Worm (Caenorhabditis elegans) whole organism, L4 larva: ENCODE measurements around the gene zig-2.
A peak's percentile ranks its signal among the peaks of the same experiment; 100 is the strongest.

Experiments used
- F37D6.2 ChIP-seq: sonication (generic microtip); optimal IDR thresholded peaks from 2 replicates; lab custom pipeline; 2016; ENCODE audit warnings: mild to moderate bottlenecking, missing genetic modification characterization, missing compliant biosample characterization
- F49E8.2 ChIP-seq: sonication (generic microtip); optimal IDR thresholded peaks from 2 replicates; lab custom pipeline; 2016; ENCODE audit warnings: missing compliant biosample characterization, mild to moderate bottlenecking, missing genetic modification characterization, borderline replicate concordance
- T26A8.4 ChIP-seq: fragments of 200-800 bp; sonication (Bioruptor generic); IDR thresholded peaks from 2 replicates; pipeline ENCODE4 v1.3.6; 2022; ENCODE audit warnings: missing genetic modification characterization, missing compliant biosample characterization
- ZK546.5 ChIP-seq, 2 experiments: sonication (generic microtip); optimal IDR thresholded peaks; 2 replicates each; lab custom pipeline; 2017; ENCODE audit warnings: missing biosample characterization in 2 of 2, missing genetic modification characterization in 2 of 2
- aha-1 ChIP-seq: fragments of 150-350 bp; peaks from one replicate; lab custom pipeline; 2014; ENCODE audit warnings: missing biosample characterization, missing genetic modification characterization
- aly-2 ChIP-seq: sonication (generic microtip); optimal IDR thresholded peaks from 2 replicates; lab custom pipeline; 2018; ENCODE audit warnings: missing biosample characterization, missing genetic modification characterization
- ceh-28 ChIP-seq: fragments of 150-350 bp; optimal IDR thresholded peaks from 2 replicates; lab custom pipeline; 2014; ENCODE audit warnings: missing biosample characterization, missing genetic modification reagents, missing genetic modification characterization
- ceh-82 ChIP-seq: sonication (generic microtip); optimal IDR thresholded peaks from 2 replicates; lab custom pipeline; 2017; ENCODE audit warnings: missing biosample characterization, missing genetic modification characterization
- ctbp-1 ChIP-seq: fragments of 200-800 bp; sonication (Bioruptor generic); IDR thresholded peaks from 2 replicates; pipeline ENCODE4 v1.3.6; 2022; ENCODE audit warnings: missing genetic modification reagents, missing genetic modification characterization, missing compliant biosample characterization
- daf-19 ChIP-seq: fragments of 200-800 bp; sonication (Bioruptor generic); conservative IDR thresholded peaks from 2 replicates; pipeline ENCODE4 v1.3.6; 2022; ENCODE audit warnings: missing genetic modification characterization, missing compliant biosample characterization
- dmd-6 ChIP-seq: fragments of 200-800 bp; sonication (Bioruptor generic); IDR thresholded peaks from 2 replicates; pipeline ENCODE4 v1.3.6; 2022; ENCODE audit warnings: missing genetic modification reagents, missing genetic modification characterization, missing compliant biosample characterization
- dmd-8 ChIP-seq: fragments of 200-800 bp; sonication (Bioruptor generic); IDR thresholded peaks from 2 replicates; pipeline ENCODE4 v1.3.6; 2022; ENCODE audit warnings: missing genetic modification characterization, missing compliant biosample characterization
- dmd-9 ChIP-seq: fragments of 200-800 bp; sonication (Bioruptor generic); IDR thresholded peaks from 2 replicates; pipeline ENCODE4 v1.3.6; 2022; ENCODE audit warnings: missing genetic modification reagents, missing genetic modification characterization, missing compliant biosample characterization
- dpl-1 ChIP-seq: fragments of 150-350 bp; optimal IDR thresholded peaks from 2 replicates; lab custom pipeline; 2014; ENCODE audit warnings: missing biosample characterization, missing genetic modification reagents, missing genetic modification characterization
- duxl-1 ChIP-seq: sonication (generic microtip); optimal IDR thresholded peaks from 2 replicates; lab custom pipeline; 2016; ENCODE audit warnings: mild to moderate bottlenecking, missing genetic modification characterization, moderate library complexity, missing compliant biosample characterization; ENCODE audit not compliant: poor library complexity
- dve-1 ChIP-seq: sonication (generic microtip); optimal IDR thresholded peaks from 2 replicates; lab custom pipeline; 2017; ENCODE audit warnings: antibody characterized with exemption, mild to moderate bottlenecking, missing genetic modification characterization, missing compliant biosample characterization; ENCODE audit not compliant: insufficient read depth
- egl-27 ChIP-seq: sonication (generic microtip); optimal IDR thresholded peaks from 3 replicates; lab custom pipeline; 2017; ENCODE audit warnings: missing biosample characterization, missing genetic modification reagents, missing genetic modification characterization
- fkh-10 ChIP-seq: fragments of 150-350 bp; optimal IDR thresholded peaks from 2 replicates; lab custom pipeline; 2014; ENCODE audit warnings: missing biosample characterization, missing genetic modification reagents, missing genetic modification characterization
- fos-1 ChIP-seq: fragments of 150-350 bp; optimal IDR thresholded peaks from 2 replicates; lab custom pipeline; 2014; ENCODE audit warnings: missing biosample characterization, missing genetic modification characterization
- hlh-11 ChIP-seq: fragments of 200-800 bp; sonication (Bioruptor generic); optimal IDR thresholded peaks from 2 replicates; lab custom pipeline; 2018; ENCODE audit warnings: mild to moderate bottlenecking, missing genetic modification characterization, missing compliant biosample characterization
- hlh-30 ChIP-seq: sonication (generic microtip); optimal IDR thresholded peaks from 2 replicates; lab custom pipeline; 2017; ENCODE audit warnings: antibody characterized with exemption, mild to moderate bottlenecking, missing genetic modification characterization, missing compliant biosample characterization; ENCODE audit not compliant: insufficient read depth
- lim-7 ChIP-seq: fragments of 200-800 bp; sonication (Bioruptor generic); IDR thresholded peaks from 2 replicates; pipeline ENCODE4 v1.3.6; 2022; ENCODE audit warnings: missing genetic modification characterization, missing compliant biosample characterization
- lin-15B ChIP-seq: fragments of 150-350 bp; sonication (generic microtip); optimal IDR thresholded peaks from 3 replicates; lab custom pipeline; 2014; ENCODE audit warnings: missing biosample characterization, missing genetic modification characterization
- lin-38 ChIP-seq: fragments of 200-800 bp; sonication (Bioruptor generic); IDR thresholded peaks from 2 replicates; pipeline ENCODE4 v1.3.6; 2022; ENCODE audit warnings: missing genetic modification reagents, missing genetic modification characterization, missing compliant biosample characterization
- lin-39 ChIP-seq: fragments of 150-350 bp; optimal IDR thresholded peaks from 2 replicates; lab custom pipeline; 2014; ENCODE audit warnings: missing biosample characterization, missing genetic modification reagents, missing genetic modification characterization
- lsy-2 ChIP-seq, 2 experiments: fragments of 150-350 bp in 1 of 2; sonication (generic microtip) in 1 of 2; optimal IDR thresholded peaks; 2 replicates each; lab custom pipeline; 2014 to 2017; ENCODE audit warnings: missing biosample characterization in 2 of 2, missing genetic modification characterization in 2 of 2
- mdt-29 ChIP-seq: fragments of 200-800 bp; sonication (Bioruptor generic); IDR thresholded peaks from 2 replicates; pipeline ENCODE4 v1.3.6; 2022; ENCODE audit warnings: missing genetic modification reagents, missing genetic modification characterization, missing compliant biosample characterization
- mes-2 ChIP-seq: sonication (generic microtip); optimal IDR thresholded peaks from 2 replicates; lab custom pipeline; 2016; ENCODE audit warnings: missing genotype, mild to moderate bottlenecking, missing genetic modification characterization, missing compliant biosample characterization; ENCODE audit not compliant: poor library complexity, severe bottlenecking
- nhr-6 ChIP-seq: fragments of 150-350 bp; optimal IDR thresholded peaks from 2 replicates; lab custom pipeline; 2014; ENCODE audit warnings: missing biosample characterization, missing genetic modification characterization
- nhr-76 ChIP-seq: fragments of 150-350 bp; optimal IDR thresholded peaks from 2 replicates; lab custom pipeline; 2014; ENCODE audit warnings: missing biosample characterization, missing genetic modification characterization
- nhr-77 ChIP-seq: fragments of 150-350 bp; optimal IDR thresholded peaks from 2 replicates; lab custom pipeline; 2014; ENCODE audit warnings: missing biosample characterization, missing genetic modification characterization
- rbr-2 ChIP-seq: sonication (generic microtip); optimal IDR thresholded peaks from 2 replicates; lab custom pipeline; 2016; ENCODE audit warnings: missing genotype, missing genetic modification characterization, missing compliant biosample characterization
- set-16 ChIP-seq: fragments of 200-800 bp; sonication (Bioruptor generic); IDR thresholded peaks from 2 replicates; pipeline ENCODE4 v1.3.6; 2022; ENCODE audit warnings: missing genetic modification reagents, missing genetic modification characterization, missing compliant biosample characterization
- snpc-1.2 ChIP-seq: fragments of 200-800 bp; sonication (Bioruptor generic); IDR thresholded peaks from 2 replicates; pipeline ENCODE4 v1.3.6; 2022; ENCODE audit warnings: missing genetic modification reagents, missing genetic modification characterization, missing compliant biosample characterization
- spr-1 ChIP-seq: sonication (generic microtip); optimal IDR thresholded peaks from 2 replicates; lab custom pipeline; 2016; ENCODE audit warnings: mild to moderate bottlenecking, missing genetic modification characterization, missing compliant biosample characterization
- spr-3 ChIP-seq: fragments of 200-800 bp; sonication (Bioruptor generic); optimal IDR thresholded peaks from 2 replicates; lab custom pipeline; 2018; ENCODE audit warnings: mild to moderate bottlenecking, missing genetic modification characterization, missing compliant biosample characterization
- tag-97 ChIP-seq: fragments of 200-800 bp; sonication (Bioruptor generic); IDR thresholded peaks from 2 replicates; pipeline ENCODE4 v1.3.6; 2022; ENCODE audit warnings: missing genetic modification characterization, missing compliant biosample characterization
- unc-62 ChIP-seq, 3 experiments: fragments of 150-350 bp in 1 of 3; sonication (generic microtip); optimal IDR thresholded peaks in 2 of 3; peaks in 1 of 3; 1 replicate in 1 of 3; 2 replicates in 2 of 3; lab custom pipeline; 2014 to 2017; ENCODE audit warnings: missing biosample characterization in 3 of 3, missing genetic modification characterization in 3 of 3, missing genetic modification reagents in 3 of 3, missing genotype in 1 of 3
- vab-7 ChIP-seq: fragments of 200-800 bp; sonication (Bioruptor generic); IDR thresholded peaks from 2 replicates; pipeline ENCODE4 v1.3.6; 2022; ENCODE audit warnings: missing genetic modification reagents, missing genetic modification characterization, missing compliant biosample characterization
- zfp-2 ChIP-seq: sonication (generic microtip); optimal IDR thresholded peaks from 2 replicates; lab custom pipeline; 2016; ENCODE audit warnings: mild to moderate bottlenecking, missing genetic modification characterization, missing compliant biosample characterization
- zip-11 ChIP-seq: fragments of 200-800 bp; sonication (Bioruptor generic); IDR thresholded peaks from 2 replicates; pipeline ENCODE4 v1.3.6; 2022; ENCODE audit warnings: missing genetic modification characterization, missing compliant biosample characterization
- zip-2 ChIP-seq: fragments of 150-350 bp; optimal IDR thresholded peaks from 2 replicates; lab custom pipeline; 2014; ENCODE audit warnings: missing biosample characterization, missing genetic modification characterization
- ztf-7 ChIP-seq: fragments of 150-350 bp; optimal IDR thresholded peaks from 2 replicates; lab custom pipeline; 2014; ENCODE audit warnings: missing biosample characterization, missing genetic modification characterization

Gene zig-2

ce11 chrX:12347822-12348221 lies 6.6 kb upstream of the zig-2 start (continued):
- TF ChIP-seq ctbp-1 (GFP tag; lab: Robert Waterston, UW) (peak; percentile 52; the same call in 1 of the 2 replicates), mdt-29 (GFP tag; lab: Robert Waterston, UW) (no peak), aha-1 (tag; lab: Kevin White, UChicago) (peak; percentile 92), lin-15B (tag; lab: Kevin White, UChicago) (no peak), dve-1 (tag; lab: Kevin White, UChicago) (no peak)

ce11 chrX:12346729-12347128 lies 5.5 kb upstream of the zig-2 start, which contains the start of gene F42F12.11:
Gene F42F12.11 (plus strand): TSS chrX:12347029.
- TF ChIP-seq fos-1 (tag; lab: Kevin White, UChicago) (no peak), aha-1 (tag; lab: Kevin White, UChicago) (peak; percentile 10)

ce11 chrX:12343279-12343678 lies 2.0 kb upstream of the zig-2 start, which contains the start of the genes nspc-9 and nspc-10:
Gene nspc-9 (minus strand): TSS chrX:12343379.
Gene nspc-10 (plus strand): TSS chrX:12343609.
- TF ChIP-seq dmd-8 (no peak), dmd-6 (GFP tag; lab: Robert Waterston, UW) (no peak), nhr-77 (tag; lab: Kevin White, UChicago) (no peak), vab-7 (no peak)

- TF ChIP-seq spr-3 (GFP tag; lab: Kevin White, UChicago) (no peak), mdt-29 (GFP tag; lab: Robert Waterston, UW) (no peak), dmd-6 (GFP tag; lab: Robert Waterston, UW) (no peak; the same call in none of the 2 replicates), ctbp-1 (GFP tag; lab: Robert Waterston, UW) (no peak), aly-2 (tag; lab: Kevin White, UChicago) (no peak), T26A8.4 (no peak), zip-11 (no peak), lin-38 (GFP tag; lab: Robert Waterston, UW) (no peak), hlh-30 (tag; lab: Kevin White, UChicago) (no peak), mes-2 (tag; lab: Kevin White, UChicago) (no peak), ztf-7 (tag; lab: Kevin White, UChicago) (no peak), lim-7 (GFP tag; lab: Robert Waterston, UW) (no peak), nhr-6 (tag; lab: Kevin White, UChicago) (no peak), fos-1 (tag; lab: Kevin White, UChicago) (no peak), set-16 (GFP tag; lab: Robert Waterston, UW) (no peak), tag-97 (no peak), fkh-10 (GFP tag; lab: Kevin White, UChicago) (no peak), dve-1 (tag; lab: Kevin White, UChicago) (no peak), nhr-76 (tag; lab: Kevin White, UChicago) (no peak), lsy-2 (tag; optimal IDR thresholded peaks at IDR 0.05; lab: Kevin White, UChicago) (no peak), dpl-1 (no peak), dmd-8 (no peak), ceh-82 (tag; lab: Kevin White, UChicago) (no peak), duxl-1 (tag; lab: Kevin White, UChicago) (peak; percentile 39), egl-27 (no peak), zfp-2 (no peak), ceh-28 (tag; lab: Kevin White, UChicago) (no peak), nhr-77 (tag; lab: Kevin White, UChicago) (no peak), hlh-11 (tag; lab: Kevin White, UChicago) (no peak), dmd-9 (GFP tag; lab: Robert Waterston, UW) (0 out of 2 replicates have a peak, but pooled peaks have one; percentile 21), unc-62 (GFP tag; optimal IDR thresholded peaks at IDR 0.05 in 1 of 2; lab: Kevin White, UChicago) (no peak), unc-62 (tag; optimal IDR thresholded peaks at IDR 0.05; lab: Kevin White, UChicago) (no peak), lin-39 (tag; lab: Kevin White, UChicago) (no peak), F49E8.2 (tag; lab: Kevin White, UChicago) (no peak), spr-1 (tag; lab: Kevin White, UChicago) (peak; percentile 4), F37D6.2 (tag; lab: Kevin White, UChicago) (no peak), ZK546.5 (tag; optimal IDR thresholded peaks at IDR 0.05; lab: Kevin White, UChicago) (no peak), daf-19 (GFP tag; lab: Robert Waterston, UW) (peak; percentile 74), zip-2 (tag; lab: Kevin White, UChicago) (no peak), snpc-1.2 (GFP tag; lab: Robert Waterston, UW) (peak; percentile 88), rbr-2 (tag; lab: Kevin White, UChicago) (no peak)
These were observed 3.3 kb downstream of the zig-2 start, which contains the start of gene srd-44 for ce11 chrX:12337846-12338490. Gene srd-44 (plus strand): TSS chrX:12338440.
